Worm (Caenorhabditis elegans) whole organism, L4 larva: ENCODE data around the gene ndus-8.

Source experiments
- F10B5.3 ChIP-seq: sonication (generic microtip); optimal IDR thresholded peaks from 2 replicates; lab custom pipeline; 2016; ENCODE audit warnings: mild to moderate bottlenecking, missing genetic modification characterization, missing compliant biosample characterization
- F44E2.7 ChIP-seq: fragments of 200-800 bp; sonication (Bioruptor generic); IDR thresholded peaks from 2 replicates; pipeline ENCODE4 v2.1.2; 2022; ENCODE audit warnings: missing genetic modification characterization, missing compliant biosample characterization
- F49E8.2 ChIP-seq: sonication (generic microtip); optimal IDR thresholded peaks from 2 replicates; lab custom pipeline; 2016; ENCODE audit warnings: missing compliant biosample characterization, mild to moderate bottlenecking, missing genetic modification characterization, borderline replicate concordance
- Y48G9A.11 ChIP-seq: fragments of 200-800 bp; sonication (Bioruptor generic); IDR thresholded peaks from 2 replicates; pipeline ENCODE4 v1.3.6; 2022; ENCODE audit warnings: missing genetic modification reagents, missing genetic modification characterization, missing compliant biosample characterization
- Y75B8A.6 ChIP-seq: fragments of 200-800 bp; sonication (Bioruptor generic); IDR thresholded peaks from 2 replicates; pipeline ENCODE4 v1.3.6; 2022; ENCODE audit warnings: missing genetic modification reagents, missing genetic modification characterization, missing compliant biosample characterization
- aha-1 ChIP-seq: fragments of 150-350 bp; peaks from one replicate; lab custom pipeline; 2014; ENCODE audit warnings: missing biosample characterization, missing genetic modification characterization
- arid-1 ChIP-seq: fragments of 200-800 bp; sonication (Bioruptor generic); conservative IDR thresholded peaks from 2 replicates; pipeline ENCODE4 v1.3.6; 2022; ENCODE audit warnings: missing genetic modification reagents, missing genetic modification characterization, missing compliant biosample characterization
- ceh-32 ChIP-seq: sonication (generic microtip); optimal IDR thresholded peaks from 2 replicates; lab custom pipeline; 2016; ENCODE audit warnings: mild to moderate bottlenecking, missing genetic modification characterization, missing compliant biosample characterization; ENCODE audit not compliant: poor library complexity
- ceh-82 ChIP-seq: sonication (generic microtip); optimal IDR thresholded peaks from 2 replicates; lab custom pipeline; 2017; ENCODE audit warnings: missing biosample characterization, missing genetic modification characterization
- ces-1 ChIP-seq: fragments of 150-350 bp; sonication (generic microtip); optimal IDR thresholded peaks from 4 replicates; lab custom pipeline; 2014; ENCODE audit warnings: missing biosample characterization, missing genetic modification reagents, missing genetic modification characterization
- daf-16 ChIP-seq, 3 experiments: sonication (generic microtip); optimal IDR thresholded peaks; 2 replicates each; lab custom pipeline; 2016 to 2017; ENCODE audit warnings: missing genetic modification characterization in 3 of 3, missing genetic modification reagents in 3 of 3, mild to moderate bottlenecking in 2 of 3, missing compliant biosample characterization in 2 of 3, missing biosample characterization in 1 of 3, moderate library complexity in 1 of 3
- daf-8 ChIP-seq: fragments of 200-800 bp; sonication (Bioruptor generic); IDR thresholded peaks from 2 replicates; pipeline ENCODE4 v1.3.6; 2022; ENCODE audit warnings: missing genetic modification characterization, missing compliant biosample characterization
- dmd-9 ChIP-seq: fragments of 200-800 bp; sonication (Bioruptor generic); IDR thresholded peaks from 2 replicates; pipeline ENCODE4 v1.3.6; 2022; ENCODE audit warnings: missing genetic modification reagents, missing genetic modification characterization, missing compliant biosample characterization
- dpl-1 ChIP-seq: fragments of 150-350 bp; optimal IDR thresholded peaks from 2 replicates; lab custom pipeline; 2014; ENCODE audit warnings: missing biosample characterization, missing genetic modification reagents, missing genetic modification characterization
- dve-1 ChIP-seq: sonication (generic microtip); optimal IDR thresholded peaks from 2 replicates; lab custom pipeline; 2017; ENCODE audit warnings: antibody characterized with exemption, mild to moderate bottlenecking, missing genetic modification characterization, missing compliant biosample characterization; ENCODE audit not compliant: insufficient read depth
- egl-43 ChIP-seq: fragments of 200-800 bp; sonication (Bioruptor generic); IDR thresholded peaks from 2 replicates; pipeline ENCODE4 v1.3.6; 2022; ENCODE audit warnings: missing genetic modification reagents, missing genetic modification characterization, missing compliant biosample characterization
- fkh-10 ChIP-seq: fragments of 150-350 bp; optimal IDR thresholded peaks from 2 replicates; lab custom pipeline; 2014; ENCODE audit warnings: missing biosample characterization, missing genetic modification reagents, missing genetic modification characterization
- hlh-11 ChIP-seq: fragments of 200-800 bp; sonication (Bioruptor generic); optimal IDR thresholded peaks from 2 replicates; lab custom pipeline; 2018; ENCODE audit warnings: mild to moderate bottlenecking, missing genetic modification characterization, missing compliant biosample characterization
- hlh-30 ChIP-seq: sonication (generic microtip); optimal IDR thresholded peaks from 2 replicates; lab custom pipeline; 2017; ENCODE audit warnings: antibody characterized with exemption, mild to moderate bottlenecking, missing genetic modification characterization, missing compliant biosample characterization; ENCODE audit not compliant: insufficient read depth
- hmg-1.1 ChIP-seq: fragments of 200-800 bp; sonication (Bioruptor generic); IDR thresholded peaks from 2 replicates; pipeline ENCODE4 v1.3.6; 2022; ENCODE audit warnings: missing genetic modification reagents, missing genetic modification characterization, missing compliant biosample characterization
- lim-7 ChIP-seq: fragments of 200-800 bp; sonication (Bioruptor generic); IDR thresholded peaks from 2 replicates; pipeline ENCODE4 v1.3.6; 2022; ENCODE audit warnings: missing genetic modification characterization, missing compliant biosample characterization
- lin-1 ChIP-seq: fragments of 200-800 bp; sonication (Bioruptor generic); IDR thresholded peaks from 2 replicates; pipeline ENCODE4 v1.3.6; 2022; ENCODE audit warnings: missing genetic modification reagents, missing genetic modification characterization, missing compliant biosample characterization
- lsy-2 ChIP-seq, 2 experiments: fragments of 150-350 bp in 1 of 2; sonication (generic microtip) in 1 of 2; optimal IDR thresholded peaks; 2 replicates each; lab custom pipeline; 2014 to 2017; ENCODE audit warnings: missing biosample characterization in 2 of 2, missing genetic modification characterization in 2 of 2
- mdl-1 ChIP-seq, 2 experiments: fragments of 150-350 bp in 1 of 2; sonication (generic microtip) in 1 of 2; optimal IDR thresholded peaks; 2 replicates each; lab custom pipeline; 2014 to 2017; ENCODE audit warnings: missing biosample characterization in 2 of 2, missing genetic modification characterization in 2 of 2
- mdt-29 ChIP-seq: fragments of 200-800 bp; sonication (Bioruptor generic); IDR thresholded peaks from 2 replicates; pipeline ENCODE4 v1.3.6; 2022; ENCODE audit warnings: missing genetic modification reagents, missing genetic modification characterization, missing compliant biosample characterization
- mep-1 ChIP-seq: fragments of 150-350 bp; sonication (generic microtip); optimal IDR thresholded peaks from 3 replicates; lab custom pipeline; 2014; ENCODE audit warnings: missing biosample characterization, missing genetic modification characterization
- mes-2 ChIP-seq: sonication (generic microtip); optimal IDR thresholded peaks from 2 replicates; lab custom pipeline; 2016; ENCODE audit warnings: missing genotype, mild to moderate bottlenecking, missing genetic modification characterization, missing compliant biosample characterization; ENCODE audit not compliant: poor library complexity, severe bottlenecking
- mxl-3 ChIP-seq: fragments of 200-800 bp; sonication (Bioruptor generic); optimal IDR thresholded peaks from 2 replicates; lab custom pipeline; 2018; ENCODE audit warnings: mild to moderate bottlenecking, missing genetic modification characterization, missing compliant biosample characterization
- nhr-11 ChIP-seq: fragments of 150-350 bp; optimal IDR thresholded peaks from 2 replicates; lab custom pipeline; 2014; ENCODE audit warnings: missing biosample characterization, missing genetic modification characterization
- nhr-28 ChIP-seq: fragments of 150-350 bp; optimal IDR thresholded peaks from 2 replicates; lab custom pipeline; 2014; ENCODE audit warnings: missing biosample characterization, missing genetic modification characterization
- nhr-48 ChIP-seq: sonication (generic microtip); optimal IDR thresholded peaks from 2 replicates; lab custom pipeline; 2016; ENCODE audit warnings: mild to moderate bottlenecking, missing genetic modification characterization, missing compliant biosample characterization
- nhr-6 ChIP-seq: fragments of 150-350 bp; optimal IDR thresholded peaks from 2 replicates; lab custom pipeline; 2014; ENCODE audit warnings: missing biosample characterization, missing genetic modification characterization
- nhr-76 ChIP-seq: fragments of 150-350 bp; optimal IDR thresholded peaks from 2 replicates; lab custom pipeline; 2014; ENCODE audit warnings: missing biosample characterization, missing genetic modification characterization
- nhr-77 ChIP-seq: fragments of 150-350 bp; optimal IDR thresholded peaks from 2 replicates; lab custom pipeline; 2014; ENCODE audit warnings: missing biosample characterization, missing genetic modification characterization
- pha-4 ChIP-seq, 2 experiments: fragments of 150-350 bp in 1 of 2; fragments of 200-800 bp in 1 of 2; sonication (Bioruptor generic) in 1 of 2; IDR thresholded peaks in 1 of 2; optimal IDR thresholded peaks in 1 of 2; 2 replicates each; pipeline versions ENCODE4 v1.3.6 to Lab custom; 2014 to 2022; ENCODE audit warnings: missing genetic modification characterization in 2 of 2, missing genetic modification reagents in 2 of 2, missing biosample characterization in 1 of 2, missing compliant biosample characterization in 1 of 2
- pqm-1 ChIP-seq: sonication (generic microtip); optimal IDR thresholded peaks from 2 replicates; lab custom pipeline; 2017; ENCODE audit warnings: missing biosample characterization, missing genetic modification characterization
- rbr-2 ChIP-seq: sonication (generic microtip); optimal IDR thresholded peaks from 2 replicates; lab custom pipeline; 2016; ENCODE audit warnings: missing genotype, missing genetic modification characterization, missing compliant biosample characterization
- sdz-12 ChIP-seq: fragments of 200-800 bp; sonication (Bioruptor generic); optimal IDR thresholded peaks from 2 replicates; lab custom pipeline; 2018; ENCODE audit warnings: mild to moderate bottlenecking, missing genetic modification characterization, missing compliant biosample characterization
- snpc-1.2 ChIP-seq: fragments of 200-800 bp; sonication (Bioruptor generic); IDR thresholded peaks from 2 replicates; pipeline ENCODE4 v1.3.6; 2022; ENCODE audit warnings: missing genetic modification reagents, missing genetic modification characterization, missing compliant biosample characterization
- snpc-4 ChIP-seq: fragments of 150-350 bp; optimal IDR thresholded peaks from 2 replicates; lab custom pipeline; 2014; ENCODE audit warnings: missing biosample characterization, missing genetic modification characterization
- tag-97 ChIP-seq: fragments of 200-800 bp; sonication (Bioruptor generic); IDR thresholded peaks from 2 replicates; pipeline ENCODE4 v1.3.6; 2022; ENCODE audit warnings: missing genetic modification characterization, missing compliant biosample characterization
- tra-1 ChIP-seq: fragments of 200-800 bp; sonication (Bioruptor generic); IDR thresholded peaks from 2 replicates; pipeline ENCODE4 v1.3.6; 2022; ENCODE audit warnings: missing genetic modification reagents, missing genetic modification characterization, missing compliant biosample characterization
- unc-39 ChIP-seq: sonication (generic microtip); optimal IDR thresholded peaks from 2 replicates; lab custom pipeline; 2017; ENCODE audit warnings: missing biosample characterization, missing genetic modification characterization
- unc-62 ChIP-seq, 3 experiments: fragments of 150-350 bp in 1 of 3; sonication (generic microtip); optimal IDR thresholded peaks in 2 of 3; peaks in 1 of 3; 1 replicate in 1 of 3; 2 replicates in 2 of 3; lab custom pipeline; 2014 to 2017; ENCODE audit warnings: missing biosample characterization in 3 of 3, missing genetic modification characterization in 3 of 3, missing genetic modification reagents in 3 of 3, missing genotype in 1 of 3
- vab-7 ChIP-seq: fragments of 200-800 bp; sonication (Bioruptor generic); IDR thresholded peaks from 2 replicates; pipeline ENCODE4 v1.3.6; 2022; ENCODE audit warnings: missing genetic modification reagents, missing genetic modification characterization, missing compliant biosample characterization
- zfp-2 ChIP-seq: sonication (generic microtip); optimal IDR thresholded peaks from 2 replicates; lab custom pipeline; 2016; ENCODE audit warnings: mild to moderate bottlenecking, missing genetic modification characterization, missing compliant biosample characterization
- zip-2 ChIP-seq: fragments of 150-350 bp; optimal IDR thresholded peaks from 2 replicates; lab custom pipeline; 2014; ENCODE audit warnings: missing biosample characterization, missing genetic modification characterization
- ztf-7 ChIP-seq: fragments of 150-350 bp; optimal IDR thresholded peaks from 2 replicates; lab custom pipeline; 2014; ENCODE audit warnings: missing biosample characterization, missing genetic modification characterization

The ndus-8 gene

DNA sequence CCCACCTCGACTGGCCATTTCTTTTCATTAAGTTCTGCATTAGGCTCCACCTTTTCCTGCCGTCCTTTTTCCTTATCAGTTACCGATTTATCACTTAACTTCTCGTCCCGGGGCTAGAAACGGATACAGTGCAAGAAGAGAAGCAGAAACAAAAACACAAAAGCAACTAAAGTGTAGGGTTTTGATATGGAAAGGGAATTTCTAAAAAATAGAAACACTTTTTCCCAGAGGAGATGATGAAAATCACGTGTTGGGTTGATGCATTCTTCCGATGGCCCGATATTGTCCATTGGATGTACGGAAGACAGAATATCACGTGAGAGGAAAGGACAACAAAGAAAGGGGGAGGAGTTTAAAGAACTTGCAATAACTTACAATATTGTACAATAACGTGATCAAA, 38.8 kb upstream of the ndus-8 start:
- peak; percentile 36; the same call in 1 of the 2 replicates for TF ChIP-seq lin-1
- TF ChIP-seq nhr-11, result peak; percentile 23
- TF ChIP-seq lsy-2 (tag; optimal IDR thresholded peaks at IDR 0.05; lab: Kevin White, UChicago), result peak in 1 of 2 experiments; percentile 37
- TF ChIP-seq sdz-12 (GFP tag; lab: Kevin White, UChicago), result no peak
- TF ChIP-seq dmd-9 (GFP tag; lab: Robert Waterston, UW), result 0 out of 2 replicates have a peak, but pooled peaks have one; percentile 17
- TF ChIP-seq ceh-82, result no peak
- no peak for TF ChIP-seq Y48G9A.11 (GFP tag; lab: Robert Waterston, UW)
- TF ChIP-seq fkh-10 (GFP tag; lab: Kevin White, UChicago), result no peak
- no peak for TF ChIP-seq ces-1 (GFP tag; lab: Kevin White, UChicago)
- TF ChIP-seq lim-7 (GFP tag; lab: Robert Waterston, UW), result 0 out of 2 replicates have a peak, but pooled peaks have one; percentile 16
- TF ChIP-seq mdt-29, result no peak
- TF ChIP-seq snpc-4 (tag; lab: Kevin White, UChicago), result no peak
- TF ChIP-seq F10B5.3 (tag; lab: Kevin White, UChicago), result no peak
- TF ChIP-seq nhr-28 (tag; lab: Kevin White, UChicago), result peak; percentile 66
- TF ChIP-seq nhr-77 (tag; lab: Kevin White, UChicago), result peak; percentile 7
- peak; percentile 40 for TF ChIP-seq nhr-76 (tag; lab: Kevin White, UChicago)
- TF ChIP-seq dve-1 (tag; lab: Kevin White, UChicago), result peak; percentile 72
- TF ChIP-seq aha-1 (tag; lab: Kevin White, UChicago), result peak; percentile 77
- peak; percentile 62 for TF ChIP-seq mxl-3 (GFP tag; lab: Kevin White, UChicago)
- TF ChIP-seq vab-7 (GFP tag; lab: Robert Waterston, UW), result no peak
- TF ChIP-seq zip-2, result no peak
- no peak for TF ChIP-seq daf-8 (GFP tag; lab: Robert Waterston, UW)
- peak; percentile 47 for TF ChIP-seq nhr-48 (tag; lab: Kevin White, UChicago)
- TF ChIP-seq F49E8.2 (tag; lab: Kevin White, UChicago), result no peak
- 0 out of 2 replicates have a peak, but pooled peaks have one; percentile 42 for TF ChIP-seq tra-1 (GFP tag; lab: Robert Waterston, UW)
- no peak for TF ChIP-seq egl-43 (GFP tag; lab: Robert Waterston, UW)
- no peak for TF ChIP-seq nhr-6 (tag; lab: Kevin White, UChicago)
- TF ChIP-seq ceh-32 (tag; lab: Kevin White, UChicago), result no peak
- TF ChIP-seq mdl-1 (tag; optimal IDR thresholded peaks at IDR 0.05; lab: Kevin White, UChicago), result peak in 1 of 2 experiments; percentile 35
- TF ChIP-seq tag-97, result no peak
- TF ChIP-seq mep-1 (tag; lab: Kevin White, UChicago), result peak; percentile 9
- TF ChIP-seq dpl-1, result peak; percentile 6
- TF ChIP-seq pqm-1, result peak; percentile 70
- TF ChIP-seq hlh-11 (tag; lab: Kevin White, UChicago), result peak; percentile 81
- peak; percentile 86 for TF ChIP-seq hlh-30 (tag; lab: Kevin White, UChicago)
- TF ChIP-seq arid-1, result no peak
- no peak for TF ChIP-seq snpc-1.2 (GFP tag; lab: Robert Waterston, UW)
- peak; percentile 39 for TF ChIP-seq mes-2 (tag; lab: Kevin White, UChicago)

DNA sequence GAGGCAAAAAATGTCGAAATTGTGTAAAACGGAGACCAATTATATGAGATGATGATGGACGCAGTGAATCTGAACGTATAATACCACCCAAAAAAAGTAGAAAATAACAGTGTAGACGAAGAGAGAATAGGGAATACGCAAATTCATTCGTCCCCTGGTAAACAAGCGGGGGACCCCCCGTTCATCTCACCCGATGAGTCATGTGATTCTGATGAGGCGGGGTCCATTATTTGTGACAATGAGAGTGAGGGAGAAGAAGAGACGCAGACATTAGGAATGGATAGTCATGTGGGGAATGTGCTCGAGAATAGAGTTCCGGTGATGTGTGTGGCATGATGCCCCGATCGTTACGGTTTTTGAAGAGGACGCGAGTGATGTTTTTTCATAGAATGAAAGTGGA, 38.1 kb upstream of the ndus-8 start:
- TF ChIP-seq unc-62 (GFP tag; optimal IDR thresholded peaks at IDR 0.05 in 1 of 2; lab: Kevin White, UChicago), result peak in 1 of 2 experiments; percentile 11
- TF ChIP-seq unc-62 (tag; optimal IDR thresholded peaks at IDR 0.05; lab: Kevin White, UChicago), result no peak
- TF ChIP-seq pha-4 (GFP tag; IDR thresholded peaks at IDR 0.05; lab: Robert Waterston, UW), result no peak
- peak; percentile 87 for TF ChIP-seq pha-4 (tag; optimal IDR thresholded peaks at IDR 0.05; lab: Kevin White, UChicago)
- no peak for TF ChIP-seq zfp-2
- TF ChIP-seq Y75B8A.6 (GFP tag; lab: Robert Waterston, UW), result no peak
- TF ChIP-seq rbr-2 (tag; lab: Kevin White, UChicago), result peak; percentile 51
- TF ChIP-seq hmg-1.1 (GFP tag; lab: Robert Waterston, UW), result peak; percentile 69
- no peak for TF ChIP-seq unc-39
- no peak for TF ChIP-seq daf-16 (GFP tag; optimal IDR thresholded peaks at IDR 0.05; lab: Kevin White, UChicago)
- peak; percentile 21 for TF ChIP-seq daf-16 (tag; optimal IDR thresholded peaks at IDR 0.05; lab: Kevin White, UChicago)
- TF ChIP-seq tra-1 (GFP tag; lab: Robert Waterston, UW), result peak; percentile 71; the same call in 1 of the 2 replicates
- TF ChIP-seq ztf-7, result peak; percentile 26
- peak; percentile 54 for TF ChIP-seq dve-1 (tag; lab: Kevin White, UChicago)
- TF ChIP-seq hlh-11 (tag; lab: Kevin White, UChicago), result peak; percentile 78
- no peak for TF ChIP-seq F44E2.7
- peak; percentile 40 for TF ChIP-seq nhr-28 (tag; lab: Kevin White, UChicago)
- peak; percentile 43 for TF ChIP-seq aha-1 (tag; lab: Kevin White, UChicago)
- TF ChIP-seq mes-2 (tag; lab: Kevin White, UChicago), result peak; percentile 62
- TF ChIP-seq vab-7 (GFP tag; lab: Robert Waterston, UW), result no peak
